Fruit fly (Drosophila melanogaster): ENCODE data around the gene CG17896.

dm6 chrX:497425-497824 is 4.1 kb upstream of the CG17896 start:
- TF ChIP-seq Sin3A (optimal IDR thresholded peaks at IDR 0.05): no peak
- no peak for TF ChIP-seq Myc (optimal IDR thresholded peaks at IDR 0.05)
- no peak for TF ChIP-seq psq (optimal IDR thresholded peaks at IDR 0.05)
- no peak for TF ChIP-seq h (optimal IDR thresholded peaks at IDR 0.05)
- no peak for TF ChIP-seq insv (optimal IDR thresholded peaks at IDR 0.05)
